Worm (Caenorhabditis elegans): Measurements from ENCODE around the gene jnk-1.

- no peak for TF ChIP-seq pqm-1 (tag; optimal IDR thresholded peaks at IDR 0.05)
- TF ChIP-seq elt-1 (tag; optimal IDR thresholded peaks at IDR 0.05) = peak; percentile 78
- no peak for TF ChIP-seq pha-4 (tag; optimal IDR thresholded peaks at IDR 0.05)
- no peak for TF ChIP-seq nhr-12 (tag; optimal IDR thresholded peaks at IDR 0.05)
- no peak for TF ChIP-seq ceh-9 (tag; optimal IDR thresholded peaks at IDR 0.05)
- no peak for TF ChIP-seq ama-1 (optimal IDR thresholded peaks at IDR 0.05)
- no peak for TF ChIP-seq ceh-82 (tag; optimal IDR thresholded peaks at IDR 0.05)
- TF ChIP-seq nhr-28 (tag; optimal IDR thresholded peaks at IDR 0.05) = no peak
- no peak for TF ChIP-seq ceh-28 (tag; optimal IDR thresholded peaks at IDR 0.05)
- TF ChIP-seq mdl-1 (tag; optimal IDR thresholded peaks at IDR 0.05) = no peak
- TF ChIP-seq elt-2 (tag; optimal IDR thresholded peaks at IDR 0.05) = no peak
- TF ChIP-seq R02D3.7 (tag; optimal IDR thresholded peaks at IDR 0.05) = no peak
These were observed 31.9 kb upstream of the jnk-1 start for ce11 chrIV:6925520-6925919.
